Worm (Caenorhabditis elegans): Measurements from ENCODE around the gene M176.4.

The M176.4 gene

DNA sequence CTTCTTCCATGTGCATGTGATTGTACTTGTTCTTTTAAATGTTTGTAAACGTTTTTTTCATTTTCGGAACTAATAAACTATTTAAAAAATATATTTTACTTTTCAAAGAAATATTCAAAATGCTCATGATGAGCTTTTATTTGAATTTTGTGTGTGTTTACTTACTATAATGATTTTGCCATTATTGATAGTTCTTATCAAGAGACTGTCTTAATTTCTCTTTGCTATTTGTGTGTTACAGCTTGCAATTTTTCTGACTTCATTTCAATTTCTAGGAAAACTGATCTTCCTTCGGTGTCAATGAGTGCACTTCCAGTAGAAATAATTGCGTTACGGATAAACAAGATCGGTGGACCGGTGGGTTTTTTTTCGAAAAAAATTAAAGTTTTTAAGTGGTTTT lies 43.4 kb upstream of the M176.4 start, which contains the start of gene C06C3.12:
Gene C06C3.12 (plus strand): TSS at position 301 of the 400 bp plus-strand sequence.
- TF ChIP-seq hlh-6 (tag; optimal IDR thresholded peaks at IDR 0.05) = no peak
- no peak for TF ChIP-seq T23F11.4 (GFP tag; optimal IDR thresholded peaks at IDR 0.05)
- TF ChIP-seq unc-42 (tag; optimal IDR thresholded peaks at IDR 0.05) = no peak
- no peak for TF ChIP-seq odd-2 (tag; optimal IDR thresholded peaks at IDR 0.05)
- TF ChIP-seq hlh-13 (GFP tag; optimal IDR thresholded peaks at IDR 0.05) = no peak
- TF ChIP-seq hlh-8 (tag; optimal IDR thresholded peaks at IDR 0.05) = no peak
- TF ChIP-seq mec-3 (tag; optimal IDR thresholded peaks at IDR 0.05; ENCODE audit: borderline replicate concordance) = no peak

DNA sequence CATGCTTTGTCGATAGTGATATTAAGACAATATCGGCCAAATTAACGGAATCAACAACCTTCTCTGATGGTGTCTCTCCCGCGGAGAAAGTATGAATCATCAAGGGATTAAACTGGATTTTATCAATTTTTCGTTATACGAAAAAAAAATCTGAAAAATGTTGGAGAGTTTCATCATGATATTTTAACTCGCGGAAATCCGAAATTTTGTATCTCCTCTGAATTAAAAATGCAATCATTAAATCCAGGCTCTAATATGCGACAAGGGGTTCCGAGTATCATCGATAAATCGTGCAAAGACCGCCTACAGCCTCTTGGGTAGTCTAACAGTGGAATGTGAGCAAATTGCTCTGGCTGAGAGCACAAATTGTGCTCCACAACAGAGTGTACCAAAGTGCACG lies 41.0 kb upstream of the M176.4 start, which contains the start of gene C06C3.10:
Gene C06C3.10 (minus strand): TSS at position 101 of the 400 bp plus-strand sequence.
- TF ChIP-seq pat-9 (tag; optimal IDR thresholded peaks at IDR 0.05) (no peak), ttx-3 (tag; optimal IDR thresholded peaks at IDR 0.05) (no peak), ceh-31 (tag; optimal IDR thresholded peaks at IDR 0.05) (no peak), gmeb-2 (tag; optimal IDR thresholded peaks at IDR 0.05) (no peak), elt-2 (tag; optimal IDR thresholded peaks at IDR 0.05) (no peak), unc-86 (tag; optimal IDR thresholded peaks at IDR 0.05) (no peak), ceh-6 (GFP tag; optimal IDR thresholded peaks at IDR 0.05) (no peak), pha-2 (tag; optimal IDR thresholded peaks at IDR 0.05) (no peak), ceh-19 (GFP tag; optimal IDR thresholded peaks at IDR 0.05) (no peak), pqm-1 (tag; optimal IDR thresholded peaks at IDR 0.05) (no peak), sdc-2 (tag; optimal IDR thresholded peaks at IDR 0.05) (no peak), K09A11.1 (tag; optimal IDR thresholded peaks at IDR 0.05; ENCODE audit: insufficient read depth) (no peak), dve-1 (tag; optimal IDR thresholded peaks at IDR 0.05) (no peak), K02D7.2 (tag; optimal IDR thresholded peaks at IDR 0.05) (no peak), ahr-1 (tag; optimal IDR thresholded peaks at IDR 0.05) (no peak), eyg-1 (tag; optimal IDR thresholded peaks at IDR 0.05) (no peak), nfya-1 (tag; optimal IDR thresholded peaks at IDR 0.05) (no peak), madf-2 (tag; optimal IDR thresholded peaks at IDR 0.05) (no peak), unc-55 (GFP tag; optimal IDR thresholded peaks at IDR 0.05) (no peak), fkh-10 (GFP tag; optimal IDR thresholded peaks at IDR 0.05) (no peak)

DNA sequence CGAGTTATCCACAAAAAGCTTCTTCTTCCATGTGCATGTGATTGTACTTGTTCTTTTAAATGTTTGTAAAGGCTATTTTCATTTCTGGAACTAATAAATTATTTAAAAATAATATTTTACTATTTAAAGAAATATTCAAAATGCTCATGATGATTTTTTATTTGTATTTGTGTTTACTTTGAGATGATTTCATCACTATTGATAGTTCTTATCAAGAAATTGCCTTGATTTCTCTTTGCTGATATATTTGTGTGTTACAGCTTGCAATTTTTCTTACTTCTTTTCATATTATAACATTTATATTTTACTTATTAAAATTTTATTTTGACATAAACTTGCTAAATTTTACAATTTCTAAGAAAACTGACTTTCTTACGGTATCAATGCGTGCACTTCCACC lies 40.0 kb upstream of the M176.4 start:
- no peak for TF ChIP-seq ceh-18 (tag; optimal IDR thresholded peaks at IDR 0.05)
- no peak for TF ChIP-seq K02D7.2 (tag; optimal IDR thresholded peaks at IDR 0.05)
- no peak for TF ChIP-seq lim-6 (tag; optimal IDR thresholded peaks at IDR 0.05)
- TF ChIP-seq ceh-22 (tag; optimal IDR thresholded peaks at IDR 0.05) = no peak
- TF ChIP-seq elt-2 (tag; optimal IDR thresholded peaks at IDR 0.05) = no peak
- TF ChIP-seq unc-42 (tag; optimal IDR thresholded peaks at IDR 0.05) = no peak
- no peak for TF ChIP-seq hlh-30 (tag; optimal IDR thresholded peaks at IDR 0.05; ENCODE audit: insufficient read depth)
- TF ChIP-seq C08G9.2 (tag; optimal IDR thresholded peaks at IDR 0.05) = no peak
- no peak for TF ChIP-seq pat-9 (tag; optimal IDR thresholded peaks at IDR 0.05)
- TF ChIP-seq tbx-7 (tag; optimal IDR thresholded peaks at IDR 0.05) = no peak
- no peak for TF ChIP-seq nhr-232 (tag; optimal IDR thresholded peaks at IDR 0.05)
- TF ChIP-seq pax-1 (tag; optimal IDR thresholded peaks at IDR 0.05) = no peak
- TF ChIP-seq sox-2 (GFP tag; IDR thresholded peaks at IDR 0.05) = no peak

DNA sequence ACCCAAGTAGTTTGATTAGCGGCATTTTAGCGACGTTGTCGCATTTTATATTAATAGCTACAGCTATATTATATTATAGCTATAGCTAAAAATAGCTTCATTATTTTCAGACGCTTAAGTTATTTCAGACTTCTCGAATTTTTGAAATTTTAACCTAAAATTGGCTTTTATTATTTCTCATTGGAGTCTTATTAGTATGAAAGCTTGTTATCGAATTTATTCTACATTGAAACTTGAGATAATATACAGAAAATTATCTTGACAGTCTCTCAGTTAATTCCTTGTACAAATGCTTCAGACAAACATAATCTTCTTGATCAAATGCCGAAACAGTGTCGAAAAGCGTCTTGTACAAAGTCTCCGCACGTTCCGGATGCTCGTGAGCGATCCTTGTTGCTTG lies 38.4 kb upstream of the M176.4 start, which contains the start of gene srh-48:
Gene srh-48 (plus strand): TSS at position 301 of the 400 bp plus-strand sequence.
- TF ChIP-seq lin-11 (tag; optimal IDR thresholded peaks at IDR 0.05) (no peak), K02D7.2 (tag; optimal IDR thresholded peaks at IDR 0.05) (no peak), ceh-18 (tag; optimal IDR thresholded peaks at IDR 0.05) (no peak), ceh-31 (tag; optimal IDR thresholded peaks at IDR 0.05) (no peak), ztf-16 (tag; optimal IDR thresholded peaks at IDR 0.05) (no peak), ceh-45 (GFP tag; IDR thresholded peaks at IDR 0.05) (no peak), ceh-19 (GFP tag; optimal IDR thresholded peaks at IDR 0.05) (no peak), fax-1 (tag; optimal IDR thresholded peaks at IDR 0.05) (no peak), gmeb-2 (tag; optimal IDR thresholded peaks at IDR 0.05) (no peak), ceh-6 (GFP tag; optimal IDR thresholded peaks at IDR 0.05) (no peak), ceh-2 (tag; optimal IDR thresholded peaks at IDR 0.05) (no peak), ref-2 (tag; optimal IDR thresholded peaks at IDR 0.05) (no peak), F13H6.1 (tag; optimal IDR thresholded peaks at IDR 0.05) (no peak), ahr-1 (tag; optimal IDR thresholded peaks at IDR 0.05) (no peak), fkh-6 (tag; optimal IDR thresholded peaks at IDR 0.05) (no peak), ceh-14 (tag; optimal IDR thresholded peaks at IDR 0.05) (no peak), unc-42 (tag; optimal IDR thresholded peaks at IDR 0.05) (no peak), unc-3 (GFP tag; conservative IDR thresholded peaks at IDR 0.05) (no peak), unc-3 (tag; optimal IDR thresholded peaks at IDR 0.05) (no peak)
